Worm (Caenorhabditis elegans) whole organism, late embryonic: ENCODE results near the gene C36E6.2.

Source experiments
- K09A11.1 ChIP-seq: sonication (generic microtip); optimal IDR thresholded peaks from 2 replicates; lab custom pipeline; 2017; ENCODE audit warnings: antibody characterized with exemption, mild to moderate bottlenecking, missing genetic modification characterization, missing compliant biosample characterization; ENCODE audit not compliant: insufficient read depth
- dmd-4 ChIP-seq: sonication (generic microtip); optimal IDR thresholded peaks from 2 replicates; lab custom pipeline; 2016; ENCODE audit warnings: borderline replicate concordance, missing genetic modification characterization, missing compliant biosample characterization
- fkh-10 ChIP-seq: fragments of 150-350 bp; optimal IDR thresholded peaks from 2 replicates; lab custom pipeline; 2014; ENCODE audit warnings: missing biosample characterization, missing genetic modification reagents, missing genetic modification characterization
- pqm-1 ChIP-seq: sonication (generic microtip); optimal IDR thresholded peaks from 2 replicates; lab custom pipeline; 2016; ENCODE audit warnings: missing genetic modification characterization, missing compliant biosample characterization
- pros-1 ChIP-seq: fragments of 150-350 bp; optimal IDR thresholded peaks from 2 replicates; lab custom pipeline; 2014; ENCODE audit warnings: missing biosample characterization, missing genetic modification reagents, missing genetic modification characterization

DNA sequence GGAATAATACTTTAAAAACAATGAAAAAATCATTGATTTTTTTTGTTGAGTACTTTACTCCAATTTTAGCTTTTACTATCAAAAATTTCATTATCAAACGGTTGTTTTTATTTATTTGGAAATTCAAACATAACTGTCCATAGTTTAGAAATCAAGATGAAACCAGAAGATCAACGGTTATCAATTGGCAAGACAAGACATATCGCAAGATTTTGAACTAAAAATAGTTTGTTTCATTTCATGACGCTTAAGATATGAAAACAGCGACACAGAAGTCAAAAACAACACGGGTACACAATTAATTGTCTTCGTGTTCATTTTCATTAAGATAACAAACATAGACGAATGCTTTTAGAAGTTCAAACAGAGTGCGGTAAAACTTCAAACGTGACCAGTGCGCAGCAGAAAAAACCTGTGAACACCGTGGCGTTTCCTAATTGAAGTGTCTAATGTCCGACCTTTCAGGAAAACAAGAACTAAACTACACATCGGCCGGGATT lies 33.9 kb upstream of the C36E6.2 start:
- TF ChIP-seq fkh-10 (GFP tag; lab: Kevin White, UChicago): no peak
- no peak for TF ChIP-seq pros-1 (tag; lab: Kevin White, UChicago)
- TF ChIP-seq pqm-1 (tag; lab: Kevin White, UChicago): no peak
- no peak for TF ChIP-seq K09A11.1 (tag; lab: Kevin White, UChicago)
- no peak for TF ChIP-seq dmd-4
